Worm (Caenorhabditis elegans) whole organism, mixed stage, embryonic: ENCODE results near the gene fbxa-5.

Source experiments
- M03D4.4 ChIP-seq: sonication (generic microtip); optimal IDR thresholded peaks from 2 replicates; lab custom pipeline; 2017; ENCODE audit warnings: mild to moderate bottlenecking, missing genetic modification characterization, missing compliant biosample characterization
- bed-3 ChIP-seq: fragments of 200-800 bp; sonication (Bioruptor generic); optimal IDR thresholded peaks from 3 replicates; lab custom pipeline; 2018; ENCODE audit warnings: mild to moderate bottlenecking, missing genetic modification characterization, moderate library complexity, missing compliant biosample characterization
- blmp-1 ChIP-seq: fragments of 150-350 bp; optimal IDR thresholded peaks from 2 replicates; lab custom pipeline; 2014; ENCODE audit warnings: missing biosample characterization, missing genetic modification characterization
- ceh-39 ChIP-seq: fragments of 150-350 bp; optimal IDR thresholded peaks from 2 replicates; lab custom pipeline; 2014; ENCODE audit warnings: missing biosample characterization, missing genetic modification characterization
- ceh-43 ChIP-seq: fragments of 200-800 bp; sonication (Bioruptor generic); optimal IDR thresholded peaks from 2 replicates; lab custom pipeline; 2018; ENCODE audit warnings: mild to moderate bottlenecking, missing genetic modification characterization, moderate library complexity, missing compliant biosample characterization
- ces-1 ChIP-seq: fragments of 150-350 bp; optimal IDR thresholded peaks from 2 replicates; lab custom pipeline; 2014; ENCODE audit warnings: missing biosample characterization, missing genetic modification reagents, missing genetic modification characterization
- cnd-1 ChIP-seq: fragments of 200-800 bp; sonication (Bioruptor generic); optimal IDR thresholded peaks from 2 replicates; lab custom pipeline; 2018; ENCODE audit warnings: mild to moderate bottlenecking, missing genetic modification characterization, missing compliant biosample characterization
- drap-1 ChIP-seq: fragments of 200-800 bp; sonication (Bioruptor generic); optimal IDR thresholded peaks from 3 replicates; lab custom pipeline; 2018; ENCODE audit warnings: mild to moderate bottlenecking, missing genetic modification characterization, missing compliant biosample characterization
- elt-1 ChIP-seq: sonication (generic microtip); optimal IDR thresholded peaks from 2 replicates; lab custom pipeline; 2017; ENCODE audit warnings: missing genetic modification characterization, mild to moderate bottlenecking, missing compliant biosample characterization, antibody characterized with exemption, moderate library complexity, borderline replicate concordance; ENCODE audit not compliant: insufficient read depth
- elt-3 ChIP-seq: fragments of 150-350 bp; optimal IDR thresholded peaks from 2 replicates; lab custom pipeline; 2014; ENCODE audit warnings: missing biosample characterization, missing genetic modification characterization
- flh-1 ChIP-seq: fragments of 200-800 bp; sonication (Bioruptor generic); optimal IDR thresholded peaks from 2 replicates; lab custom pipeline; 2018; ENCODE audit warnings: mild to moderate bottlenecking, missing genetic modification characterization, moderate library complexity, missing compliant biosample characterization
- ham-2 ChIP-seq: fragments of 200-800 bp; sonication (Bioruptor generic); optimal IDR thresholded peaks from 2 replicates; lab custom pipeline; 2018; ENCODE audit warnings: mild to moderate bottlenecking, missing genetic modification characterization, missing compliant biosample characterization
- hlh-1 ChIP-seq: fragments of 150-350 bp; optimal IDR thresholded peaks from 2 replicates; lab custom pipeline; 2014; ENCODE audit warnings: missing biosample characterization, missing genetic modification reagents, missing genetic modification characterization
- lin-13 ChIP-seq: fragments of 150-350 bp; optimal IDR thresholded peaks from 2 replicates; lab custom pipeline; 2014; ENCODE audit warnings: missing biosample characterization, missing genetic modification characterization
- lin-32 ChIP-seq: fragments of 200-800 bp; sonication (Bioruptor generic); optimal IDR thresholded peaks from 2 replicates; lab custom pipeline; 2018; ENCODE audit warnings: mild to moderate bottlenecking, missing genetic modification characterization, missing compliant biosample characterization
- lsy-2 ChIP-seq: fragments of 150-350 bp; optimal IDR thresholded peaks from 2 replicates; lab custom pipeline; 2014; ENCODE audit warnings: missing biosample characterization, missing genetic modification characterization
- mab-5 ChIP-seq: fragments of 150-350 bp; optimal IDR thresholded peaks from 2 replicates; lab custom pipeline; 2014; ENCODE audit warnings: missing biosample characterization, missing genetic modification characterization
- mep-1 ChIP-seq: fragments of 150-350 bp; optimal IDR thresholded peaks from 2 replicates; lab custom pipeline; 2017; ENCODE audit warnings: missing biosample characterization, missing genetic modification reagents, missing genetic modification characterization, inconsistent platforms
- mls-2 ChIP-seq: sonication (generic microtip); optimal IDR thresholded peaks from 2 replicates; lab custom pipeline; 2016; ENCODE audit warnings: mild to moderate bottlenecking, missing genetic modification characterization, moderate library complexity, missing compliant biosample characterization
- nhr-12 ChIP-seq: fragments of 150-350 bp; optimal IDR thresholded peaks from 2 replicates; lab custom pipeline; 2014; ENCODE audit warnings: missing biosample characterization, missing genetic modification characterization
- nhr-237 ChIP-seq: fragments of 150-350 bp; optimal IDR thresholded peaks from 2 replicates; lab custom pipeline; 2014; ENCODE audit warnings: missing biosample characterization, missing genetic modification characterization
- nhr-28 ChIP-seq: fragments of 150-350 bp; optimal IDR thresholded peaks from 2 replicates; lab custom pipeline; 2014; ENCODE audit warnings: missing biosample characterization, missing genetic modification characterization
- nhr-76 ChIP-seq: sonication (generic microtip); optimal IDR thresholded peaks from 2 replicates; lab custom pipeline; 2017; ENCODE audit warnings: missing biosample characterization, missing genetic modification characterization
- sem-2 ChIP-seq: fragments of 200-800 bp; sonication (Bioruptor generic); optimal IDR thresholded peaks from 2 replicates; lab custom pipeline; 2018; ENCODE audit warnings: mild to moderate bottlenecking, missing genetic modification characterization, missing compliant biosample characterization
- snpc-4 ChIP-seq: fragments of 150-350 bp; optimal IDR thresholded peaks from 2 replicates; lab custom pipeline; 2014; ENCODE audit warnings: missing biosample characterization, missing genetic modification characterization
- sptf-1 ChIP-seq: sonication (generic microtip); optimal IDR thresholded peaks from 2 replicates; lab custom pipeline; 2017; ENCODE audit warnings: mild to moderate bottlenecking, missing genetic modification characterization, moderate library complexity, missing compliant biosample characterization
- tbx-8 ChIP-seq: fragments of 200-800 bp; sonication (Bioruptor generic); optimal IDR thresholded peaks from 2 replicates; lab custom pipeline; 2018; ENCODE audit warnings: mild to moderate bottlenecking, missing genetic modification characterization, moderate library complexity, missing compliant biosample characterization
- unc-120 ChIP-seq: sonication (generic microtip); optimal IDR thresholded peaks from 2 replicates; lab custom pipeline; 2017; ENCODE audit warnings: missing genetic modification characterization, missing compliant biosample characterization; ENCODE audit not compliant: poor library complexity, severe bottlenecking
- unc-39 ChIP-seq: fragments of 150-350 bp; optimal IDR thresholded peaks from 2 replicates; lab custom pipeline; 2014; ENCODE audit warnings: missing biosample characterization, missing genetic modification characterization
- unc-62 ChIP-seq: fragments of 150-350 bp; optimal IDR thresholded peaks from 2 replicates; lab custom pipeline; 2014; ENCODE audit warnings: missing biosample characterization, missing genetic modification reagents, missing genetic modification characterization
- zip-8 ChIP-seq: fragments of 150-350 bp; optimal IDR thresholded peaks from 2 replicates; lab custom pipeline; 2014; ENCODE audit warnings: missing biosample characterization, missing genetic modification characterization
- ztf-11 ChIP-seq: fragments of 150-350 bp; optimal IDR thresholded peaks from 2 replicates; lab custom pipeline; 2014; ENCODE audit warnings: missing biosample characterization, missing genetic modification characterization

fbxa-5 gene

ce11 chrIII:1311367-1311766, 28.8 kb downstream of the fbxa-5 start:
- TF ChIP-seq blmp-1 (no peak), cnd-1 (tag; lab: Kevin White, UChicago) (no peak), ces-1 (GFP tag; lab: Kevin White, UChicago) (no peak), lin-13 (no peak), hlh-1 (no peak), ceh-39 (tag; lab: Kevin White, UChicago) (no peak), bed-3 (GFP tag; lab: Kevin White, UChicago) (no peak), elt-1 (tag; lab: Kevin White, UChicago) (no peak), snpc-4 (tag; lab: Kevin White, UChicago) (no peak), sptf-1 (tag; lab: Kevin White, UChicago) (no peak), mep-1 (tag; lab: Kevin White, UChicago) (no peak), sem-2 (GFP tag; lab: Kevin White, UChicago) (no peak)

- TF ChIP-seq nhr-76 (tag; lab: Kevin White, UChicago) (no peak), ceh-39 (tag; lab: Kevin White, UChicago) (no peak), ces-1 (GFP tag; lab: Kevin White, UChicago) (no peak), mls-2 (tag; lab: Kevin White, UChicago) (no peak)
- TF ChIP-seq, all 35 proteins: peak for 0
These were observed 31.3 kb downstream of the fbxa-5 start, which contains the start of gene Y82E9BL.12 for ce11 chrIII:1308887-1309286. Y82E9BL.12 (plus strand) TSS chrIII:1309187.

ce11 chrIII:1308209-1308608, 31.9 kb downstream of the fbxa-5 start, which contains the start of gene fbxa-79:
fbxa-79 (minus strand) TSS chrIII:1308294.
- TF ChIP-seq nhr-12 (tag; lab: Kevin White, UChicago): no peak
- TF ChIP-seq nhr-76 (tag; lab: Kevin White, UChicago): no peak
- TF ChIP-seq elt-1 (tag; lab: Kevin White, UChicago): no peak
- TF ChIP-seq lsy-2 (tag; lab: Kevin White, UChicago): no peak
- no peak for TF ChIP-seq flh-1 (GFP tag; lab: Kevin White, UChicago)
- TF ChIP-seq ham-2: no peak
- no peak for TF ChIP-seq hlh-1
- TF ChIP-seq ztf-11 (tag; lab: Kevin White, UChicago): no peak
- no peak for TF ChIP-seq snpc-4 (tag; lab: Kevin White, UChicago)
- TF ChIP-seq unc-62 (GFP tag; lab: Kevin White, UChicago): no peak
- TF ChIP-seq nhr-28: no peak
- TF ChIP-seq, all 35 proteins: peak for 0

- TF ChIP-seq drap-1 (GFP tag; lab: Kevin White, UChicago) (no peak), cnd-1 (tag; lab: Kevin White, UChicago) (no peak), nhr-12 (tag; lab: Kevin White, UChicago) (no peak), lsy-2 (tag; lab: Kevin White, UChicago) (no peak), snpc-4 (tag; lab: Kevin White, UChicago) (no peak), mab-5 (tag; lab: Kevin White, UChicago) (no peak), ceh-43 (GFP tag; lab: Kevin White, UChicago) (no peak), nhr-237 (tag; lab: Kevin White, UChicago) (no peak), nhr-28 (no peak), bed-3 (GFP tag; lab: Kevin White, UChicago) (no peak), zip-8 (tag; lab: Kevin White, UChicago) (no peak), blmp-1 (no peak)
- TF ChIP-seq, all 35 proteins: peak for 0
These were observed 32.8 kb downstream of the fbxa-5 start for ce11 chrIII:1307333-1307732.

- no peak for TF ChIP-seq lin-32
These were observed 36.7 kb downstream of the fbxa-5 start, which contains the start of gene fbxa-75 for ce11 chrIII:1303414-1303813. fbxa-75 (plus strand) TSS chrIII:1303714.

ce11 chrIII:1297604-1298003, 42.5 kb downstream of the fbxa-5 start, which contains the start of gene fbxa-28:
fbxa-28 (plus strand) TSS chrIII:1297904.
- no peak for TF ChIP-seq mep-1 (tag; lab: Kevin White, UChicago)
- TF ChIP-seq elt-3 (tag; lab: Kevin White, UChicago): no peak
- TF ChIP-seq unc-39 (tag; lab: Kevin White, UChicago): no peak
- no peak for TF ChIP-seq sem-2 (GFP tag; lab: Kevin White, UChicago)
- no peak for TF ChIP-seq tbx-8 (GFP tag; lab: Kevin White, UChicago)
- TF ChIP-seq lin-13: no peak
- TF ChIP-seq mls-2 (tag; lab: Kevin White, UChicago): no peak
- TF ChIP-seq blmp-1: no peak
- no peak for TF ChIP-seq unc-120 (tag; lab: Kevin White, UChicago)
- no peak for TF ChIP-seq elt-1 (tag; lab: Kevin White, UChicago)
- TF ChIP-seq ztf-11 (tag; lab: Kevin White, UChicago): no peak
- no peak for TF ChIP-seq drap-1 (GFP tag; lab: Kevin White, UChicago)
- TF ChIP-seq hlh-1: no peak
- no peak for TF ChIP-seq zip-8 (tag; lab: Kevin White, UChicago)
- no peak for TF ChIP-seq unc-62 (GFP tag; lab: Kevin White, UChicago)
- no peak for TF ChIP-seq M03D4.4 (tag; lab: Kevin White, UChicago)
